Fruit fly (Drosophila melanogaster): Measurements from ENCODE around the gene Sfp24Bb.

Gene Sfp24Bb

DNA sequence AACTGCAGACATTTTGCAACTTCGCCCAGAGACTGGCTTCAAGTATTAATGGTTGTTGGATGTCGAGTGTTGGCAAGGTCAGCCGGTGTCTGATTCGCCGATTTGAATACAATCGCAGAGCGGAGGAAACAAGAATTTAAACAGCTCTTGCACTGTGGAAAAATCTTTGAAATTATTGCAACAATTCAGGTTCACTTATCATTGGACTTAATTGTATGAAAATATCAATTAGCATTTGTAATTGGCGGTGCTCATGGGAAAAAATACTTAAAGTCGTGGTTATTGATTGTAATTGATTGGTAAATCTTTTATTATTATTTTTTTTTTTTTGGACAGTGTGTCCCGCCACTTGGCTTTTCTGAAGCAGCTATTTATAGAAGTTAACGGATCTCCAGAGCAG is 40.1 kb downstream of the Sfp24Bb start (continued):
- TF ChIP-seq sim (GFP tag; IDR thresholded peaks at IDR 0.05) (no peak), CG7745 (tag; optimal IDR thresholded peaks at IDR 0.05) (no peak), CG10654 (GFP tag; optimal IDR thresholded peaks at IDR 0.05) (no peak), odd (GFP tag; optimal IDR thresholded peaks at IDR 0.05) (peak; percentile 38), zfh1 (GFP tag; IDR thresholded peaks at IDR 0.05) (peak; percentile 45; the same call in 1 of the 3 replicates), CG13624 (GFP tag; optimal IDR thresholded peaks at IDR 0.05) (peak; percentile 56), CG31365 (tag; optimal IDR thresholded peaks at IDR 0.05) (no peak), Hr3 (GFP tag; optimal IDR thresholded peaks at IDR 0.05) (no peak), al (GFP tag; IDR thresholded peaks at IDR 0.05) (peak; percentile 65), crol (GFP tag; IDR thresholded peaks at IDR 0.05) (no peak), E2f1 (GFP tag; IDR thresholded peaks at IDR 0.05) (peak; percentile 34; the same call in 1 of the 2 replicates), phol (tag; optimal IDR thresholded peaks at IDR 0.05) (no peak), klu (GFP tag; IDR thresholded peaks at IDR 0.05) (peak; percentile 32; the same call in 1 of the 2 replicates), gsb-n (tag; optimal IDR thresholded peaks at IDR 0.05) (no peak), Camta (GFP tag; optimal IDR thresholded peaks at IDR 0.05) (no peak), usp (GFP tag; optimal IDR thresholded peaks at IDR 0.05) (no peak), tup (GFP tag; optimal IDR thresholded peaks at IDR 0.05) (no peak), CG13775 (GFP tag; optimal IDR thresholded peaks at IDR 0.05) (peak; percentile 11), CG14441 (GFP tag; IDR thresholded peaks at IDR 0.05) (peak; percentile 49), CG11247 (GFP tag; IDR thresholded peaks at IDR 0.05) (peak; percentile 40; the same call in 1 of the 2 replicates), Taf1 (GFP tag; IDR thresholded peaks at IDR 0.05) (peak; percentile 46; the same call in 1 of the 2 replicates), CG11085 (GFP tag; IDR thresholded peaks at IDR 0.05) (peak; percentile 11; the same call in 1 of the 2 replicates), CTCF (GFP tag; optimal IDR thresholded peaks at IDR 0.05) (no peak), CG32772 (GFP tag; IDR thresholded peaks at IDR 0.05) (0 out of 2 replicates have a peak, but pooled peaks have one; percentile 8), ham (GFP tag; IDR thresholded peaks at IDR 0.05) (no peak), caup (GFP tag; optimal IDR thresholded peaks at IDR 0.05; ENCODE audit: severe bottlenecking) (peak; percentile 12), CG6689 (GFP tag; IDR thresholded peaks at IDR 0.05) (peak; percentile 61), sna (GFP tag; IDR thresholded peaks at IDR 0.05; ENCODE audit: partially characterized antibody) (no peak), Myb (GFP tag; optimal IDR thresholded peaks at IDR 0.05) (no peak), Doc2 (GFP tag; IDR thresholded peaks at IDR 0.05) (no peak), dm (GFP tag; optimal IDR thresholded peaks at IDR 0.05) (no peak), fd64A (GFP tag; optimal IDR thresholded peaks at IDR 0.05) (no peak), z (GFP tag; IDR thresholded peaks at IDR 0.05) (no peak), Dref (GFP tag; IDR thresholded peaks at IDR 0.05) (no peak), CG3163 (GFP tag; optimal IDR thresholded peaks at IDR 0.05) (no peak), CG1529 (GFP tag; optimal IDR thresholded peaks at IDR 0.05) (no peak), lmd (GFP tag; IDR thresholded peaks at IDR 0.05) (peak; percentile 61; the same call in 1 of the 2 replicates), CG2199 (GFP tag; IDR thresholded peaks at IDR 0.05) (no peak), CG9876 (GFP tag; optimal IDR thresholded peaks at IDR 0.05) (no peak), NFAT (GFP tag; IDR thresholded peaks at IDR 0.05) (peak; percentile 54), CG17328 (GFP tag; IDR thresholded peaks at IDR 0.05) (no peak), CG10431 (GFP tag; optimal IDR thresholded peaks at IDR 0.05) (no peak), CG12155 (GFP tag; optimal IDR thresholded peaks at IDR 0.05) (peak; percentile 23), Ptx1 (GFP tag; IDR thresholded peaks at IDR 0.05) (peak; percentile 44; the same call in 1 of the 2 replicates), CG17568 (GFP tag; optimal IDR thresholded peaks at IDR 0.05) (no peak), CG6654 (GFP tag; optimal IDR thresholded peaks at IDR 0.05) (no peak), BtbVII (GFP tag; optimal IDR thresholded peaks at IDR 0.05) (no peak), sc (optimal IDR thresholded peaks at IDR 0.05) (no peak), sc (GFP tag; optimal IDR thresholded peaks at IDR 0.05) (no peak), CG16779 (GFP tag; IDR thresholded peaks at IDR 0.05) (no peak), CG9215 (GFP tag; IDR thresholded peaks at IDR 0.05) (peak; percentile 66), CG18011 (GFP tag; optimal IDR thresholded peaks at IDR 0.05) (no peak), CG12769 (tag; optimal IDR thresholded peaks at IDR 0.05) (peak; percentile 5)

All from whole organism, embryonic.